Worm (Caenorhabditis elegans): ENCODE results near the gene ZK354.7.

DNA sequence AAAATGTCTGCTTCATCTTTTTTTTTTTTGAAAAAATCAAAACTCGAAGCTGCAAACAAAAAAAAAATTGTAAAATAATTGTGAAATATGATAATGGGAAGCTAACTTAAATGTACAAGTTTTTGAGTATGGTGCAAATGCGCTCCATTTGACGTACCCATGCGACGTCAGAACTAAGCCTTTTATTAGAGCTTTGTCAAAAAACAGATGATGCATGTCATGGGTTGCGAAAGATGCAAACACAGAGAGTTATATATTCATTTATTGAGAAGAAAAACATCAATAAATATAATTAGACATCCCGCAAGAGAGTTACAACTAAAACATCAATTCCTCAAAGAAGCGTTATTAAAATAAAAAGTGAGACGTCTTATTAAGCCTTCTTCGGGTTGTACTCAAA, 8.5 kb downstream of the ZK354.7 start:
- TF ChIP-seq saeg-2 (GFP tag; IDR thresholded peaks at IDR 0.05) (no peak), hlh-30 (tag; optimal IDR thresholded peaks at IDR 0.05; ENCODE audit: insufficient read depth) (no peak), ceh-28 (tag; optimal IDR thresholded peaks at IDR 0.05) (no peak), nhr-76 (tag; optimal IDR thresholded peaks at IDR 0.05) (no peak), php-3 (GFP tag; IDR thresholded peaks at IDR 0.05) (no peak), snpc-4 (tag; optimal IDR thresholded peaks at IDR 0.05) (no peak), ces-1 (GFP tag; optimal IDR thresholded peaks at IDR 0.05) (no peak), unc-39 (tag; optimal IDR thresholded peaks at IDR 0.05) (no peak), T20F7.1 (GFP tag; optimal IDR thresholded peaks at IDR 0.05) (no peak), nhr-10 (tag; optimal IDR thresholded peaks at IDR 0.05) (no peak), nhr-48 (tag; optimal IDR thresholded peaks at IDR 0.05) (no peak), ZK546.5 (tag; optimal IDR thresholded peaks at IDR 0.05) (no peak)

All from whole organism, L4 larva.